Fruit fly (Drosophila melanogaster): ENCODE data around the gene Nepl8.

Nepl8 gene

dm6 chr2L:16535673-16536144 lies 47.8 kb downstream of the Nepl8 start (continued):
- TF ChIP-seq CG2875 (GFP tag; optimal IDR thresholded peaks at IDR 0.05) (peak; percentile 94), dpn (GFP tag; optimal IDR thresholded peaks at IDR 0.05) (peak; percentile 82 to 91), Dip3 (GFP tag; optimal IDR thresholded peaks at IDR 0.05) (peak; percentile 63), prd (optimal IDR thresholded peaks at IDR 0.05) (no peak), prd (GFP tag; IDR thresholded peaks at IDR 0.05) (peak; percentile 98), CG3065 (GFP tag; optimal IDR thresholded peaks at IDR 0.05) (peak; percentile 80), CG1529 (GFP tag; optimal IDR thresholded peaks at IDR 0.05) (peak; percentile 90), MTF-1 (GFP tag; optimal IDR thresholded peaks at IDR 0.05; ENCODE audit: borderline replicate concordance) (peak; percentile 87), CG4730 (GFP tag; IDR thresholded peaks at IDR 0.05) (peak; percentile 94), knrl (GFP tag; IDR thresholded peaks at IDR 0.05; ENCODE audit: partially characterized antibody) (no peak), Meics (GFP tag; optimal IDR thresholded peaks at IDR 0.05) (peak; percentile 89), CG15073 (GFP tag; optimal IDR thresholded peaks at IDR 0.05) (peak; percentile 66), CG32772 (GFP tag; IDR thresholded peaks at IDR 0.05) (peak; percentile 95), Taf1 (GFP tag; IDR thresholded peaks at IDR 0.05) (peak; percentile 88), shn (GFP tag; optimal IDR thresholded peaks at IDR 0.05) (peak; percentile 81), ci (GFP tag; IDR thresholded peaks at IDR 0.05) (peak; percentile 97), Deaf1 (tag; optimal IDR thresholded peaks at IDR 0.05) (peak; percentile 69), CG12104 (GFP tag; optimal IDR thresholded peaks at IDR 0.05) (peak; percentile 62), tup (GFP tag; optimal IDR thresholded peaks at IDR 0.05) (peak; percentile 47), pb (GFP tag; optimal IDR thresholded peaks at IDR 0.05) (peak; percentile 65), YL-1 (GFP tag; optimal IDR thresholded peaks at IDR 0.05) (peak; percentile 49), CG18476 (GFP tag; optimal IDR thresholded peaks at IDR 0.05) (peak; percentile 80), crol (GFP tag; IDR thresholded peaks at IDR 0.05) (peak; percentile 67), CG2199 (GFP tag; IDR thresholded peaks at IDR 0.05) (peak; percentile 96), CG2120 (GFP tag; optimal IDR thresholded peaks at IDR 0.05) (peak; percentile 88), CG10979 (tag; optimal IDR thresholded peaks at IDR 0.05) (peak; percentile 96), Stat92E (GFP tag; optimal IDR thresholded peaks at IDR 0.05) (peak in 1 of 3 experiments; percentile 50), CG8478 (optimal IDR thresholded peaks at IDR 0.05) (no peak), CG12299 (tag; optimal IDR thresholded peaks at IDR 0.05) (peak; percentile 92), tll (GFP tag; optimal IDR thresholded peaks at IDR 0.05) (peak in 1 of 2 experiments; percentile 81), vvl (GFP tag; IDR thresholded peaks at IDR 0.05) (peak; percentile 98), Myb (GFP tag; optimal IDR thresholded peaks at IDR 0.05) (peak; percentile 55), chinmo (GFP tag; IDR thresholded peaks at IDR 0.05; ENCODE audit: partially characterized antibody) (no peak), Lpt (GFP tag; optimal IDR thresholded peaks at IDR 0.05) (no peak), Kr (GFP tag; optimal IDR thresholded peaks at IDR 0.05) (peak; percentile 76), ind (GFP tag; optimal IDR thresholded peaks at IDR 0.05) (peak; percentile 84), HLH3B (GFP tag; IDR thresholded peaks at IDR 0.05) (peak; percentile 94), Adf1 (GFP tag; IDR thresholded peaks at IDR 0.05) (peak; percentile 92), CG15269 (tag; optimal IDR thresholded peaks at IDR 0.05) (peak; percentile 88), insv (GFP tag; optimal IDR thresholded peaks at IDR 0.05) (peak in 1 of 2 experiments; percentile 21), Fer3 (tag; optimal IDR thresholded peaks at IDR 0.05) (peak; percentile 93), CG3407 (GFP tag; optimal IDR thresholded peaks at IDR 0.05) (peak; percentile 93), NfI (GFP tag; optimal IDR thresholded peaks at IDR 0.05) (peak; percentile 89), Pdp1 (GFP tag; optimal IDR thresholded peaks at IDR 0.05) (peak; percentile 68 to 83), CG17359 (tag; optimal IDR thresholded peaks at IDR 0.05) (peak; percentile 96), CG34376 (GFP tag; optimal IDR thresholded peaks at IDR 0.05) (peak; percentile 71), CG4404 (GFP tag; IDR thresholded peaks at IDR 0.05) (peak; percentile 89), Xbp1 (GFP tag; optimal IDR thresholded peaks at IDR 0.05) (peak; percentile 91), Trl (optimal IDR thresholded peaks at IDR 0.05) (peak; percentile 75 to 85), Trl (GFP tag; optimal IDR thresholded peaks at IDR 0.05) (peak; percentile 87), dan (GFP tag; IDR thresholded peaks at IDR 0.05) (peak; percentile 80; the same call in 1 of the 2 replicates)

All from whole organism, embryonic.